Worm (Caenorhabditis elegans) whole organism, midembryonic: ENCODE measurements around the gene dpff-1.

ENCODE experiments used
- T22C8.4 ChIP-seq: fragments of 200-800 bp; sonication (Bioruptor generic); IDR thresholded peaks from 2 replicates; pipeline ENCODE4 v1.3.6; 2022; ENCODE audit warnings: missing genetic modification characterization, missing compliant biosample characterization
- flt-1 ChIP-seq: fragments of 200-800 bp; sonication (Bioruptor generic); IDR thresholded peaks from 2 replicates; pipeline ENCODE4 v1.3.6; 2022; ENCODE audit warnings: missing genetic modification characterization, missing compliant biosample characterization
- klf-2 ChIP-seq: fragments of 200-800 bp; sonication (Bioruptor generic); conservative IDR thresholded peaks from 2 replicates; pipeline ENCODE4 v1.3.6; 2022; ENCODE audit warnings: missing genetic modification reagents, missing genetic modification characterization, missing compliant biosample characterization
- med-1 ChIP-seq: sonication (generic microtip); optimal IDR thresholded peaks from 2 replicates; lab custom pipeline; 2017; ENCODE audit warnings: missing genetic modification characterization, mild to moderate bottlenecking, missing compliant biosample characterization, antibody characterized with exemption, missing genetic modification reagents; ENCODE audit not compliant: insufficient read depth
- ref-1 ChIP-seq: fragments of 200-800 bp; sonication (Bioruptor generic); conservative IDR thresholded peaks from 2 replicates; pipeline ENCODE4 v1.3.6; 2022; ENCODE audit warnings: missing genetic modification reagents, missing genetic modification characterization, missing compliant biosample characterization
- ztf-23 ChIP-seq: fragments of 200-800 bp; sonication (Bioruptor generic); IDR thresholded peaks from 2 replicates; pipeline ENCODE4 v1.3.6; 2022; ENCODE audit warnings: missing genetic modification reagents, missing genetic modification characterization, missing compliant biosample characterization

ce11 chrIII:5930659-5931058 lies 24.5 kb upstream of the dpff-1 start:
- TF ChIP-seq ztf-23 (GFP tag; lab: Robert Waterston, UW) (no peak), T22C8.4 (GFP tag; lab: Robert Waterston, UW) (no peak), flt-1 (GFP tag; lab: Robert Waterston, UW) (no peak), ref-1 (GFP tag; lab: Robert Waterston, UW) (no peak), klf-2 (GFP tag; lab: Robert Waterston, UW) (no peak), med-1 (GFP tag; lab: Kevin White, UChicago) (no peak)
